Fruit fly (Drosophila melanogaster) whole organism, embryonic: ENCODE results near the gene dre4.

Experiments used
- Atf6 ChIP-seq: fragments of 200-800 bp; sonication (Bioruptor generic); IDR thresholded peaks from 2 replicates; pipeline ENCODE4 v1.3.6; 2022; ENCODE audit warnings: missing biosample characterization, missing genetic modification characterization
- CG10267 ChIP-seq: fragments of 200-800 bp; sonication (Bioruptor generic); optimal IDR thresholded peaks from 2 replicates; lab custom pipeline; 2018; ENCODE audit warnings: missing biosample characterization, mild to moderate bottlenecking, missing genetic modification characterization, moderate library complexity
- CG10321 ChIP-seq: fragments of 200-800 bp; sonication (Bioruptor generic); IDR thresholded peaks from 2 replicates; pipeline ENCODE4 v1.3.6; 2022; ENCODE audit warnings: missing biosample characterization, missing genetic modification characterization
- CG10366 ChIP-seq: fragments of 200-800 bp; sonication (Bioruptor generic); IDR thresholded peaks from 2 replicates; pipeline ENCODE4 v1.3.6; 2022; ENCODE audit warnings: missing biosample characterization, missing genetic modification characterization
- CG10565 ChIP-seq: fragments of 200-800 bp; sonication (Bioruptor generic); optimal IDR thresholded peaks from 3 replicates; lab custom pipeline; 2016; ENCODE audit warnings: missing biosample characterization, mild to moderate bottlenecking, missing genetic modification characterization
- CG12104 ChIP-seq: fragments of 200-800 bp; sonication (Bioruptor generic); optimal IDR thresholded peaks from 3 replicates; lab custom pipeline; 2016; ENCODE audit warnings: missing biosample characterization, missing genetic modification characterization
- CG1233 ChIP-seq: fragments of 200-800 bp; sonication (Bioruptor generic); optimal IDR thresholded peaks from 4 replicates; lab custom pipeline; 2018; ENCODE audit warnings: missing biosample characterization, mild to moderate bottlenecking, missing genetic modification characterization
- CG13123 ChIP-seq: fragments of 200-800 bp; sonication (Bioruptor generic); optimal IDR thresholded peaks from 2 replicates; lab custom pipeline; 2016; ENCODE audit warnings: missing biosample characterization, missing genetic modification characterization
- CG16863 ChIP-seq: fragments of 200-800 bp; sonication (Bioruptor generic); optimal IDR thresholded peaks from 3 replicates; lab custom pipeline; 2016; ENCODE audit warnings: missing biosample characterization, missing genetic modification characterization
- CG2120 ChIP-seq: fragments of 200-800 bp; sonication (Bioruptor generic); optimal IDR thresholded peaks from 3 replicates; lab custom pipeline; 2016; ENCODE audit warnings: missing biosample characterization, missing genetic modification characterization
- CG2678 ChIP-seq: fragments of 200-800 bp; sonication (Bioruptor generic); optimal IDR thresholded peaks from 3 replicates; lab custom pipeline; 2019; ENCODE audit warnings: missing biosample characterization, mild to moderate bottlenecking, missing genetic modification characterization, moderate library complexity
- CG30020 ChIP-seq: fragments of 200-800 bp; optimal IDR thresholded peaks from 2 replicates; lab custom pipeline; 2019; ENCODE audit warnings: missing biosample characterization, mild to moderate bottlenecking, missing genetic modification characterization, moderate library complexity
- CG4730 ChIP-seq: fragments of 200-800 bp; sonication (Bioruptor generic); IDR thresholded peaks from 2 replicates; pipeline ENCODE4 v1.3.6; 2022; ENCODE audit warnings: missing biosample characterization, missing genetic modification characterization
- CG5180 ChIP-seq: fragments of 200-800 bp; sonication (Bioruptor generic); optimal IDR thresholded peaks from 3 replicates; lab custom pipeline; 2017; ENCODE audit warnings: missing biosample characterization, missing genetic modification characterization, mild to moderate bottlenecking, moderate library complexity, missing genetic modification reagents
- CG6254 ChIP-seq: fragments of 200-800 bp; sonication (Bioruptor generic); optimal IDR thresholded peaks from 3 replicates; lab custom pipeline; 2017; ENCODE audit warnings: mild to moderate bottlenecking, missing biosample characterization, missing genetic modification reagents, missing genetic modification characterization
- CG6765 ChIP-seq: fragments of 200-800 bp; sonication (Bioruptor generic); optimal IDR thresholded peaks from 3 replicates; lab custom pipeline; 2017; ENCODE audit warnings: missing biosample characterization, mild to moderate bottlenecking, missing genetic modification characterization
- CG8478 ChIP-seq: fragments of >200 bp; optimal IDR thresholded peaks from 2 replicates; lab custom pipeline; 2018
- CG9797 ChIP-seq: fragments of 200-800 bp; sonication (Bioruptor generic); optimal IDR thresholded peaks from 3 replicates; lab custom pipeline; 2018; ENCODE audit warnings: missing biosample characterization, mild to moderate bottlenecking, missing genetic modification characterization
- D ChIP-seq, 2 experiments: fragments of 200-800 bp in 1 of 2; fragments of >200 bp in 1 of 2; sonication (Bioruptor generic) in 1 of 2; optimal IDR thresholded peaks; 2 replicates in 1 of 2; 3 replicates in 1 of 2; lab custom pipeline; 2017; ENCODE audit warnings: mild to moderate bottlenecking in 1 of 2, missing biosample characterization in 1 of 2, missing genetic modification characterization in 1 of 2, missing genetic modification reagents in 1 of 2
- Ets97D ChIP-seq: fragments of 200-800 bp; sonication (Bioruptor generic); optimal IDR thresholded peaks from 3 replicates; lab custom pipeline; 2016; ENCODE audit warnings: missing biosample characterization, missing genetic modification characterization
- Fer1 ChIP-seq: fragments of 200-800 bp; sonication (Bioruptor generic); optimal IDR thresholded peaks from 2 replicates; lab custom pipeline; 2017; ENCODE audit warnings: missing biosample characterization, mild to moderate bottlenecking, missing genetic modification characterization
- HmgZ ChIP-seq: fragments of 200-800 bp; sonication (Bioruptor generic); optimal IDR thresholded peaks from 2 replicates; lab custom pipeline; 2018; ENCODE audit warnings: missing biosample characterization, mild to moderate bottlenecking, missing genetic modification characterization
- Kr ChIP-seq: fragments of 200-800 bp; sonication (Bioruptor generic); optimal IDR thresholded peaks from 2 replicates; lab custom pipeline; 2017; ENCODE audit warnings: missing biosample characterization, mild to moderate bottlenecking, missing genetic modification characterization
- Lhr ChIP-seq: fragments of 200-800 bp; sonication (Bioruptor generic); optimal IDR thresholded peaks from 3 replicates; lab custom pipeline; 2017; ENCODE audit warnings: mild to moderate bottlenecking, missing biosample characterization, missing genetic modification reagents, missing genetic modification characterization
- Lpt ChIP-seq: fragments of >200 bp; optimal IDR thresholded peaks from 2 replicates; lab custom pipeline; 2018; ENCODE audit warnings: missing biosample characterization, missing genetic modification characterization
- Max ChIP-seq: fragments of 200-800 bp; sonication (Bioruptor generic); optimal IDR thresholded peaks from 2 replicates; lab custom pipeline; 2016; ENCODE audit warnings: missing biosample characterization, mild to moderate bottlenecking, missing genetic modification characterization
- Med ChIP-seq: fragments of 200-800 bp; sonication (Bioruptor generic); peaks from one replicate; lab custom pipeline; 2016; ENCODE audit warnings: missing biosample characterization, missing genetic modification characterization, mild to moderate bottlenecking, inconsistent platforms, moderate library complexity
- Myb ChIP-seq: fragments of 200-800 bp; sonication (Bioruptor generic); optimal IDR thresholded peaks from 2 replicates; lab custom pipeline; 2016; ENCODE audit warnings: missing biosample characterization, missing genetic modification characterization
- NFAT ChIP-seq: fragments of 200-800 bp; sonication (Bioruptor generic); IDR thresholded peaks from 2 replicates; pipeline ENCODE4 v1.3.6; 2022; ENCODE audit warnings: missing biosample characterization, missing genetic modification characterization
- Ravus ChIP-seq: fragments of 200-800 bp; sonication (Bioruptor generic); IDR thresholded peaks from 2 replicates; pipeline ENCODE4 v1.3.6; 2022; ENCODE audit warnings: missing biosample characterization, missing genetic modification characterization
- Side ChIP-seq: fragments of 200-800 bp; sonication (Bioruptor generic); optimal IDR thresholded peaks from 2 replicates; lab custom pipeline; 2016; ENCODE audit warnings: missing biosample characterization, missing genetic modification characterization
- Sox100B ChIP-seq: fragments of 200-800 bp; sonication (Bioruptor generic); optimal IDR thresholded peaks from 3 replicates; lab custom pipeline; 2018; ENCODE audit warnings: missing biosample characterization, mild to moderate bottlenecking, missing genetic modification characterization
- Trl ChIP-seq, 3 experiments: fragments of >200 bp in 2 of 3; fragments of 200-800 bp in 1 of 3; sonication (Bioruptor generic) in 1 of 3; optimal IDR thresholded peaks; 2 replicates in 1 of 3; 3 replicates in 2 of 3; lab custom pipeline; 2016 to 2017; ENCODE audit warnings: missing biosample characterization in 1 of 3, missing genetic modification characterization in 1 of 3
- ash1 ChIP-seq: fragments of 200-800 bp; sonication (Bioruptor generic); optimal IDR thresholded peaks from 2 replicates; lab custom pipeline; 2018; ENCODE audit warnings: missing biosample characterization, mild to moderate bottlenecking, missing genetic modification characterization
- bigmax ChIP-seq: fragments of 200-800 bp; sonication (Bioruptor generic); optimal IDR thresholded peaks from 2 replicates; lab custom pipeline; 2018; ENCODE audit warnings: missing biosample characterization, mild to moderate bottlenecking, missing genetic modification characterization
- ci ChIP-seq: fragments of 200-800 bp; sonication (Bioruptor generic); IDR thresholded peaks from 3 replicates; pipeline ENCODE4 v1.3.6; 2022; ENCODE audit warnings: missing biosample characterization, missing genetic modification characterization
- dmrt99B ChIP-seq: fragments of 200-800 bp; sonication (Bioruptor generic); optimal IDR thresholded peaks from 2 replicates; lab custom pipeline; 2018; ENCODE audit warnings: missing biosample characterization, mild to moderate bottlenecking, missing genetic modification characterization, moderate library complexity
- en ChIP-seq: fragments of 200-800 bp; sonication (Bioruptor generic); optimal IDR thresholded peaks from 2 replicates; lab custom pipeline; 2016; ENCODE audit warnings: missing biosample characterization, missing genetic modification characterization
- gcm2 ChIP-seq: fragments of 200-800 bp; sonication (Bioruptor generic); optimal IDR thresholded peaks from 2 replicates; lab custom pipeline; 2016; ENCODE audit warnings: missing biosample characterization, missing genetic modification characterization
- nau ChIP-seq: fragments of 200-800 bp; sonication (Bioruptor generic); optimal IDR thresholded peaks from 3 replicates; lab custom pipeline; 2017; ENCODE audit warnings: missing biosample characterization, mild to moderate bottlenecking, missing genetic modification characterization, missing genetic modification reagents
- nom ChIP-seq: fragments of 200-800 bp; sonication (Bioruptor generic); optimal IDR thresholded peaks from 2 replicates; lab custom pipeline; 2017; ENCODE audit warnings: missing biosample characterization, missing genetic modification characterization, mild to moderate bottlenecking, moderate library complexity, missing genetic modification reagents
- otp ChIP-seq: fragments of 200-800 bp; sonication (Bioruptor generic); IDR thresholded peaks from 3 replicates; pipeline ENCODE4, ENCODE4 v1.3.6; 2022; ENCODE audit warnings: missing biosample characterization, missing genetic modification characterization
- repo ChIP-seq: fragments of 200-800 bp; sonication (Bioruptor generic); optimal IDR thresholded peaks from 2 replicates; lab custom pipeline; 2016; ENCODE audit warnings: missing biosample characterization, missing genetic modification characterization
- rib ChIP-seq: fragments of 200-800 bp; sonication (Bioruptor generic); IDR thresholded peaks from 2 replicates; pipeline ENCODE4 v1.3.6; 2022; ENCODE audit warnings: missing biosample characterization, missing genetic modification characterization
- slp2 ChIP-seq: fragments of 200-800 bp; sonication (Bioruptor generic); optimal IDR thresholded peaks from 2 replicates; lab custom pipeline; 2016; ENCODE audit warnings: missing biosample characterization, missing genetic modification characterization
- tap ChIP-seq: fragments of 200-800 bp; optimal IDR thresholded peaks from 3 replicates; lab custom pipeline; 2019; ENCODE audit warnings: missing biosample characterization, mild to moderate bottlenecking, missing genetic modification characterization, moderate library complexity
- trem ChIP-seq: fragments of 200-800 bp; optimal IDR thresholded peaks from 3 replicates; lab custom pipeline; 2019; ENCODE audit warnings: missing biosample characterization, mild to moderate bottlenecking, missing genetic modification characterization, moderate library complexity
- zen ChIP-seq: fragments of 200-800 bp; sonication (Bioruptor generic); optimal IDR thresholded peaks from 3 replicates; lab custom pipeline; 2018; ENCODE audit warnings: missing biosample characterization, mild to moderate bottlenecking, missing genetic modification characterization, moderate library complexity
- zen2 ChIP-seq: fragments of 200-800 bp; sonication (Bioruptor generic); IDR thresholded peaks from 3 replicates; pipeline ENCODE4 v1.3.6; 2022; ENCODE audit warnings: missing biosample characterization, missing genetic modification characterization; ENCODE audit not compliant: partially characterized antibody
- zfh2 ChIP-seq: fragments of 200-800 bp; sonication (Bioruptor generic); optimal IDR thresholded peaks from 2 replicates; lab custom pipeline; 2016; ENCODE audit warnings: missing biosample characterization, missing genetic modification characterization

Gene dre4

dm6 chr3L:1861400-1861793, 14.7 kb downstream of the dre4 start (continued):
- TF ChIP-seq Atf6 (GFP tag; lab: Robert Waterston, UW) (no peak), CG9797 (no peak), CG8478 (lab: Kevin White, UChicago) (peak; percentile 85), CG2678 (tag; lab: Kevin White, UChicago) (no peak), NFAT (GFP tag; lab: Robert Waterston, UW) (no peak), Trl (optimal IDR thresholded peaks at IDR 0.05; lab: Kevin White, UChicago) (peak; percentile 68 to 88), Trl (GFP tag; optimal IDR thresholded peaks at IDR 0.05; lab: Kevin White, UChicago) (no peak), CG10321 (GFP tag; lab: Robert Waterston, UW) (no peak)

dm6 chr3L:1860749-1861148, 15.4 kb downstream of the dre4 start:
- TF ChIP-seq zen2 (no peak), tap (no peak), slp2 (GFP tag; lab: Kevin White, UChicago) (no peak), Lhr (GFP tag; lab: Kevin White, UChicago) (no peak), Myb (GFP tag; lab: Kevin White, UChicago) (no peak), Med (peak; percentile 64), Ravus (GFP tag; lab: Robert Waterston, UW) (no peak), CG16863 (GFP tag; lab: Kevin White, UChicago) (no peak), Max (GFP tag; lab: Kevin White, UChicago) (no peak), zfh2 (no peak), Side (GFP tag; lab: Kevin White, UChicago) (no peak), en (GFP tag; lab: Kevin White, UChicago) (no peak), CG8478 (lab: Kevin White, UChicago) (peak; percentile 65), bigmax (GFP tag; lab: Kevin White, UChicago) (no peak), CG10366 (GFP tag; lab: Robert Waterston, UW) (no peak), trem (tag; lab: Kevin White, UChicago) (no peak), gcm2 (GFP tag; lab: Kevin White, UChicago) (no peak), ash1 (GFP tag; lab: Kevin White, UChicago) (no peak), ci (GFP tag; lab: Robert Waterston, UW) (0 out of 3 replicates have a peak, but pooled peaks have one; percentile 27), otp (no peak), CG1233 (no peak), CG5180 (GFP tag; lab: Kevin White, UChicago) (no peak), CG10565 (GFP tag; lab: Kevin White, UChicago) (no peak), rib (no peak), CG13123 (GFP tag; lab: Kevin White, UChicago) (no peak)

DNA sequence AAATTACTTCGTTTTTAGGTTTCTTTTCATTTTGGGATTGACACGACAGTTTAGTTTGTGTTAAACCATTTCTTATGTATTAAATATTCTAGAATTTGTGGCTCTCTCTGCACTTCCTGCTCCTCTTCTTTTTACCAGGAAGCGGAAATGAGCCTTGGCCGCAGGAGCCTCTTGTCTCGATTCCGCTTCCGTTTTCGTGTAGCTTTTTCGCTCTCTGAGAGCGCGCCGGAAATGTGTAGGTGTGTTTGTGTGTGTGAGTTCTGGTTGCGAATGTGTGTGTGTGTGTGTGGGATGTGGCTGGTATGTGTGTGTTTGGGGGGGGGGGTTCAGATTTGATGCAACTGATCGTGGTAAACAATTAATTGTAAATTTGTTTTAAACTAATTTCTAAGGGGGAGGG, 16.5 kb downstream of the dre4 start:
- TF ChIP-seq Lpt (GFP tag; lab: Kevin White, UChicago) (no peak), dmrt99B (tag; lab: Kevin White, UChicago) (peak; percentile 7), Kr (GFP tag; lab: Kevin White, UChicago) (no peak), zen (tag; lab: Kevin White, UChicago) (no peak), Sox100B (GFP tag; lab: Kevin White, UChicago) (no peak), CG10267 (tag; lab: Kevin White, UChicago) (peak; percentile 7), D (optimal IDR thresholded peaks at IDR 0.05; lab: Kevin White, UChicago) (no peak), D (GFP tag; optimal IDR thresholded peaks at IDR 0.05; lab: Kevin White, UChicago) (no peak), CG2120 (GFP tag; lab: Kevin White, UChicago) (no peak), Ets97D (GFP tag; lab: Kevin White, UChicago) (peak; percentile 92), CG6765 (GFP tag; lab: Kevin White, UChicago) (peak; percentile 11), nau (GFP tag; lab: Kevin White, UChicago) (peak; percentile 60), gcm2 (GFP tag; lab: Kevin White, UChicago) (no peak), Fer1 (GFP tag; lab: Kevin White, UChicago) (peak; percentile 49), CG6254 (GFP tag; lab: Kevin White, UChicago) (peak; percentile 31), Lhr (GFP tag; lab: Kevin White, UChicago) (no peak), HmgZ (tag; lab: Kevin White, UChicago) (no peak), repo (GFP tag; lab: Kevin White, UChicago) (no peak), CG12104 (GFP tag; lab: Kevin White, UChicago) (peak; percentile 0), CG30020 (tag; lab: Kevin White, UChicago) (no peak), CG4730 (GFP tag; lab: Robert Waterston, UW) (no peak), nom (peak; percentile 59)
